Fruit fly (Drosophila melanogaster) whole organism, pupa: ENCODE measurements around the gene sra.
A peak's percentile ranks its signal among the peaks of the same experiment; 100 is the strongest.

Source experiments
- CG13204 ChIP-seq: fragments of 200-800 bp; sonication (Bioruptor generic); optimal IDR thresholded peaks from 2 replicates; lab custom pipeline; 2018; ENCODE audit warnings: missing biosample characterization, mild to moderate bottlenecking, missing genetic modification characterization, moderate library complexity
- CG15710 ChIP-seq: fragments of 200-800 bp; sonication (Bioruptor generic); optimal IDR thresholded peaks from 2 replicates; lab custom pipeline; 2018; ENCODE audit warnings: missing biosample characterization, mild to moderate bottlenecking, missing genetic modification characterization, moderate library complexity
- CG32121 ChIP-seq: fragments of 200-800 bp; sonication (Bioruptor generic); IDR thresholded peaks from 2 replicates; pipeline ENCODE4 v1.3.6; 2022; ENCODE audit warnings: missing biosample characterization, missing genetic modification characterization
- CG34367 ChIP-seq: fragments of 200-800 bp; sonication (Bioruptor generic); optimal IDR thresholded peaks from 2 replicates; lab custom pipeline; 2018; ENCODE audit warnings: missing biosample characterization, mild to moderate bottlenecking, missing genetic modification characterization
- CG9948 ChIP-seq: fragments of 200-800 bp; sonication (Bioruptor generic); optimal IDR thresholded peaks from 2 replicates; lab custom pipeline; 2018; ENCODE audit warnings: missing biosample characterization, mild to moderate bottlenecking, missing genetic modification characterization, moderate library complexity
- rn ChIP-seq: fragments of 200-800 bp; sonication (Bioruptor generic); IDR thresholded peaks from 2 replicates; pipeline ENCODE4 v1.3.6; 2022; ENCODE audit warnings: missing biosample characterization, missing genetic modification characterization

dm6 chr3R:16208106-16208780 is 21.4 kb downstream of the sra start:
- TF ChIP-seq rn (peak; percentile 67; the same call in 1 of the 2 replicates), CG32121 (GFP tag; lab: Robert Waterston, UW) (peak; percentile 84), CG13204 (GFP tag; lab: Kevin White, UChicago) (peak; percentile 99), CG15710 (peak; percentile 90), CG34367 (tag; lab: Kevin White, UChicago) (peak; percentile 90), CG9948 (tag; lab: Kevin White, UChicago) (peak; percentile 63)
